Fruit fly (Drosophila melanogaster): ENCODE results near the gene Tango10.

Gene Tango10

DNA sequence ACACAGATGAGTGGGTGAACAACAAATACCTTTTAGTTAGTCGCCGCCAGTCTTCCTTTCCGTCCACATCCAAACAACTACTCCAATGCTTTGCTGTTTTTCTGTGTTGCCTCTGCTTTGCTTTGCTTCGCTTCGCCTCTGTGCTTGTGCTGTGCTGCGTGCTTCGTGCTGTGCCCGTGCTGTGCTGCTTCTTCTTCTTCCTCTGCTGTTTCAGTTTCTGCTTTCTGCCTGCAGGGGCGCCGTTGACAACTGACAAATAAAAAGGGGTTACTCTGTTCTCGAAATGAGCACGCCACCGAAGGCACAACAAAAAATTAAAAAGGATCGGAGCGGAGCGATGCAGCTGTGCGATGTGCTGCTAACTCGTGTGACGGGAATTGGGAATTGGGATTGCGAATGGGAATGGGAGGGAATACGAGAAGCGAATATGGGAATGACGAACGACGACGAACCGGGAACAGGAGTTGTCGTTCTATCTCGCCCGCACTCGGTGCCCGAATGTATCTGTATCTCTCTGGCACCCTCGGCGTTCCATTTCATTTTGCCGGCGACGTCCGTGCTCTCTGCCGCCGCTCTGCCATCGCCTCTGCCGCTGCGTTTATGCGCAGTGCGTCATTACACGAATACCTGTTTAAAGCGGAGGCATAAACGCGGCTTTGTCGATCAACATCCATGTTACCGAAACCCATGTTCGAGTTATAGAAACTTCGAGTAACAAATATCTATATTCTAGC is 5.3 kb upstream of the Tango10 start (continued):
- TF ChIP-seq org-1 (GFP tag; optimal IDR thresholded peaks at IDR 0.05): peak; percentile 71
- peak; percentile 58 for TF ChIP-seq nau (GFP tag; optimal IDR thresholded peaks at IDR 0.05)
- TF ChIP-seq CG6854 (GFP tag; optimal IDR thresholded peaks at IDR 0.05): no peak
- no peak for TF ChIP-seq fru (optimal IDR thresholded peaks at IDR 0.05)
- peak; percentile 90 for TF ChIP-seq Deaf1 (tag; optimal IDR thresholded peaks at IDR 0.05)
- TF ChIP-seq Med (GFP tag): peak; percentile 97
- TF ChIP-seq CG10274 (GFP tag; optimal IDR thresholded peaks at IDR 0.05): peak; percentile 31
- TF ChIP-seq CG30431 (GFP tag; optimal IDR thresholded peaks at IDR 0.05): peak; percentile 53
- TF ChIP-seq Hsf (GFP tag; optimal IDR thresholded peaks at IDR 0.05): peak; percentile 9
- peak; percentile 51 for TF ChIP-seq gsb-n (tag; optimal IDR thresholded peaks at IDR 0.05)
- TF ChIP-seq CG14965 (GFP tag; optimal IDR thresholded peaks at IDR 0.05; ENCODE audit: borderline replicate concordance): no peak
- TF ChIP-seq Rfx (GFP tag; IDR thresholded peaks at IDR 0.05): peak; percentile 84
- TF ChIP-seq CG4707 (GFP tag; optimal IDR thresholded peaks at IDR 0.05): peak; percentile 32
- TF ChIP-seq rib (GFP tag; IDR thresholded peaks at IDR 0.05): peak; percentile 68; the same call in 1 of the 2 replicates
- TF ChIP-seq CG18011 (GFP tag; optimal IDR thresholded peaks at IDR 0.05): peak; percentile 64
- TF ChIP-seq CG8388 (GFP tag; optimal IDR thresholded peaks at IDR 0.05): peak; percentile 34
- TF ChIP-seq CkIIα-i1 (GFP tag; IDR thresholded peaks at IDR 0.05): 0 out of 2 replicates have a peak, but pooled peaks have one; percentile 2
- TF ChIP-seq caup (GFP tag; optimal IDR thresholded peaks at IDR 0.05; ENCODE audit: severe bottlenecking): peak; percentile 63
- peak in 1 of 3 experiments; percentile 23 for TF ChIP-seq lola (GFP tag; optimal IDR thresholded peaks at IDR 0.05)
- TF ChIP-seq Ets97D (GFP tag; optimal IDR thresholded peaks at IDR 0.05): peak; percentile 18
- peak; percentile 46 for TF ChIP-seq B-H1 (GFP tag; IDR thresholded peaks at IDR 0.05)
- peak; percentile 1 for TF ChIP-seq CG7745 (tag; optimal IDR thresholded peaks at IDR 0.05)
- TF ChIP-seq salm (tag; optimal IDR thresholded peaks at IDR 0.05): peak; percentile 43
- peak; percentile 55 for TF ChIP-seq CG10321 (GFP tag; IDR thresholded peaks at IDR 0.05)
- TF ChIP-seq Oli (tag; optimal IDR thresholded peaks at IDR 0.05): peak; percentile 71
- peak; percentile 70 for TF ChIP-seq CG11093 (GFP tag; IDR thresholded peaks at IDR 0.05)
- peak; percentile 73 for TF ChIP-seq grau (tag; optimal IDR thresholded peaks at IDR 0.05)
- TF ChIP-seq wdn (GFP tag; IDR thresholded peaks at IDR 0.05): peak; percentile 59; the same call in 1 of the 2 replicates
- TF ChIP-seq mam (GFP tag; optimal IDR thresholded peaks at IDR 0.05): peak; percentile 48
- TF ChIP-seq klu (GFP tag; IDR thresholded peaks at IDR 0.05): no peak
- peak; percentile 46 for TF ChIP-seq emc (GFP tag; optimal IDR thresholded peaks at IDR 0.05)
- peak; percentile 32 for TF ChIP-seq CG10979 (tag; optimal IDR thresholded peaks at IDR 0.05)
- peak; percentile 72 for TF ChIP-seq Fer1 (GFP tag; optimal IDR thresholded peaks at IDR 0.05)
- TF ChIP-seq CG30020 (tag; optimal IDR thresholded peaks at IDR 0.05): peak; percentile 36
- peak; percentile 63 for TF ChIP-seq tgo (GFP tag; IDR thresholded peaks at IDR 0.05)
- no peak for TF ChIP-seq kah (GFP tag; optimal IDR thresholded peaks at IDR 0.05)
- peak; percentile 20 for TF ChIP-seq CG18476 (GFP tag; optimal IDR thresholded peaks at IDR 0.05)
- TF ChIP-seq CG10462 (GFP tag; optimal IDR thresholded peaks at IDR 0.05): no peak
- peak; percentile 73; the same call in 1 of the 2 replicates for TF ChIP-seq stc (GFP tag; IDR thresholded peaks at IDR 0.05)
- peak; percentile 21 for TF ChIP-seq CG10654 (GFP tag; optimal IDR thresholded peaks at IDR 0.05)
- TF ChIP-seq CG9932 (GFP tag; IDR thresholded peaks at IDR 0.05): peak; percentile 69
- no peak for TF ChIP-seq CG1647 (GFP tag; optimal IDR thresholded peaks at IDR 0.05)
- TF ChIP-seq CG9727 (GFP tag; optimal IDR thresholded peaks at IDR 0.05): peak; percentile 54
- TF ChIP-seq btn (GFP tag; optimal IDR thresholded peaks at IDR 0.05): no peak
- TF ChIP-seq Opbp (GFP tag; IDR thresholded peaks at IDR 0.05; ENCODE audit: partially characterized antibody): no peak; the same call in 2 of the 3 replicates
- peak; percentile 26 for TF ChIP-seq run (tag; optimal IDR thresholded peaks at IDR 0.05)
- peak; percentile 53 for TF ChIP-seq CG12219 (GFP tag; optimal IDR thresholded peaks at IDR 0.05)
- peak in 1 of 2 experiments; percentile 79 for TF ChIP-seq insv (GFP tag; optimal IDR thresholded peaks at IDR 0.05)
- no peak for TF ChIP-seq Lim3 (GFP tag; IDR thresholded peaks at IDR 0.05)
